Fruit fly (Drosophila melanogaster): ENCODE data around the gene CG45067.

CG45067 gene

dm6 chr3L:3102506-3103023, 11.7 kb downstream of the CG45067 start (continued):
- TF ChIP-seq Gug (GFP tag; IDR thresholded peaks at IDR 0.05) (no peak), CG10462 (GFP tag; optimal IDR thresholded peaks at IDR 0.05) (no peak), Gsc (GFP tag; IDR thresholded peaks at IDR 0.05) (no peak), slou (GFP tag; optimal IDR thresholded peaks at IDR 0.05) (no peak), pho (GFP tag; optimal IDR thresholded peaks at IDR 0.05) (no peak), Hr3 (GFP tag; optimal IDR thresholded peaks at IDR 0.05) (no peak), CG6254 (GFP tag; optimal IDR thresholded peaks at IDR 0.05) (no peak), fd3F (GFP tag; optimal IDR thresholded peaks at IDR 0.05) (no peak), mirr (GFP tag; optimal IDR thresholded peaks at IDR 0.05) (no peak), exex (tag; optimal IDR thresholded peaks at IDR 0.05) (no peak), Dad (GFP tag; optimal IDR thresholded peaks at IDR 0.05) (no peak), CG14441 (GFP tag; IDR thresholded peaks at IDR 0.05) (no peak), Bteb2 (GFP tag; optimal IDR thresholded peaks at IDR 0.05) (no peak), abd-A (tag; optimal IDR thresholded peaks at IDR 0.05) (peak; percentile 97), Myb (GFP tag; optimal IDR thresholded peaks at IDR 0.05) (no peak), CG1233 (GFP tag; optimal IDR thresholded peaks at IDR 0.05) (no peak), sd (tag; optimal IDR thresholded peaks at IDR 0.05) (peak; percentile 18), Hr78 (GFP tag; optimal IDR thresholded peaks at IDR 0.05) (peak in 1 of 2 experiments; percentile 89), CG12236 (GFP tag; optimal IDR thresholded peaks at IDR 0.05) (no peak), CG15479 (GFP tag; optimal IDR thresholded peaks at IDR 0.05) (no peak), CG9932 (GFP tag; IDR thresholded peaks at IDR 0.05) (no peak), Med (GFP tag) (peak; percentile 27), vvl (GFP tag; IDR thresholded peaks at IDR 0.05) (peak; percentile 17; the same call in 1 of the 2 replicates), CoRest (tag; optimal IDR thresholded peaks at IDR 0.05) (no peak), fd64A (GFP tag; optimal IDR thresholded peaks at IDR 0.05) (no peak), nerfin-2 (GFP tag; IDR thresholded peaks at IDR 0.05; ENCODE audit: partially characterized antibody) (no peak), CG13424 (tag; optimal IDR thresholded peaks at IDR 0.05) (no peak), CG11085 (GFP tag; IDR thresholded peaks at IDR 0.05) (no peak), otp (GFP tag; IDR thresholded peaks at IDR 0.05) (no peak), CG12155 (GFP tag; optimal IDR thresholded peaks at IDR 0.05) (no peak), CG7987 (GFP tag; optimal IDR thresholded peaks at IDR 0.05) (no peak), CG1603 (tag; optimal IDR thresholded peaks at IDR 0.05) (no peak), CG13296 (GFP tag; optimal IDR thresholded peaks at IDR 0.05) (no peak), usp (GFP tag; optimal IDR thresholded peaks at IDR 0.05) (no peak), Awh (GFP tag; IDR thresholded peaks at IDR 0.05) (peak; percentile 22; the same call in 1 of the 2 replicates), CG15269 (tag; optimal IDR thresholded peaks at IDR 0.05) (peak; percentile 57)

dm6 chr3L:3101157-3101556, 13.1 kb downstream of the CG45067 start:
- TF ChIP-seq Dref (GFP tag; IDR thresholded peaks at IDR 0.05) (no peak), CG11247 (GFP tag; IDR thresholded peaks at IDR 0.05) (0 out of 2 replicates have a peak, but pooled peaks have one; percentile 6)

dm6 chr3L:3098778-3099429, 15.4 kb downstream of the CG45067 start:
- peak; percentile 1 for TF ChIP-seq cwo (GFP tag; optimal IDR thresholded peaks at IDR 0.05)
- TF ChIP-seq abd-A (tag; optimal IDR thresholded peaks at IDR 0.05), result peak; percentile 70
- TF ChIP-seq chinmo (GFP tag; IDR thresholded peaks at IDR 0.05; ENCODE audit: partially characterized antibody), result peak; percentile 77; the same call in 2 of the 4 replicates
- no peak for TF ChIP-seq E2f2 (GFP tag; IDR thresholded peaks at IDR 0.05)
- TF ChIP-seq fd64A (GFP tag; optimal IDR thresholded peaks at IDR 0.05), result no peak
- peak; percentile 71 for TF ChIP-seq vvl (GFP tag; IDR thresholded peaks at IDR 0.05)
- TF ChIP-seq CG17912 (GFP tag; optimal IDR thresholded peaks at IDR 0.05), result no peak
- TF ChIP-seq Blimp-1 (GFP tag; optimal IDR thresholded peaks at IDR 0.05), result peak; percentile 76
- TF ChIP-seq CG7745 (tag; optimal IDR thresholded peaks at IDR 0.05), result no peak
- TF ChIP-seq seq (GFP tag; IDR thresholded peaks at IDR 0.05), result no peak
- peak; percentile 44 for TF ChIP-seq CG13894 (tag; optimal IDR thresholded peaks at IDR 0.05)
- peak; percentile 72 for TF ChIP-seq Ets65A (GFP tag)
- peak; percentile 49 for TF ChIP-seq CG12769 (tag; optimal IDR thresholded peaks at IDR 0.05)
- no peak for TF ChIP-seq CG4854 (GFP tag; optimal IDR thresholded peaks at IDR 0.05)

Measured in whole organism, embryonic.